Worm (Caenorhabditis elegans) whole organism, early embryonic: Measurements from ENCODE around the gene C14C10.2.

Experiments
- B0310.2 ChIP-seq: sonication (generic microtip); optimal IDR thresholded peaks from 2 replicates; lab custom pipeline; 2016; ENCODE audit warnings: mild to moderate bottlenecking, missing genetic modification characterization, missing compliant biosample characterization
- F13C5.2 ChIP-seq: sonication (generic microtip); optimal IDR thresholded peaks from 2 replicates; lab custom pipeline; 2017; ENCODE audit warnings: mild to moderate bottlenecking, missing genetic modification characterization, inconsistent platforms, missing compliant biosample characterization
- aly-1 ChIP-seq: sonication (generic microtip); optimal IDR thresholded peaks from 2 replicates; lab custom pipeline; 2016; ENCODE audit warnings: missing genetic modification characterization, missing compliant biosample characterization
- ama-1 ChIP-seq: fragments of 150-350 bp; optimal IDR thresholded peaks from 2 replicates; lab custom pipeline; 2014
- ceh-13 ChIP-seq: fragments of 200-800 bp; sonication (Bioruptor generic); optimal IDR thresholded peaks from 2 replicates; lab custom pipeline; 2018; ENCODE audit warnings: mild to moderate bottlenecking, missing genetic modification characterization, missing compliant biosample characterization
- ceh-36 ChIP-seq: sonication (generic microtip); optimal IDR thresholded peaks from 2 replicates; lab custom pipeline; 2016; ENCODE audit warnings: missing genetic modification characterization, inconsistent platforms, missing compliant biosample characterization
- ets-7 ChIP-seq: sonication (generic microtip); optimal IDR thresholded peaks from 2 replicates; lab custom pipeline; 2016; ENCODE audit warnings: missing genotype, missing genetic modification characterization, missing compliant biosample characterization
- flt-1 ChIP-seq: fragments of 200-800 bp; sonication (Bioruptor generic); IDR thresholded peaks from 2 replicates; pipeline ENCODE4 v1.3.6; 2022; ENCODE audit warnings: missing genetic modification characterization, missing compliant biosample characterization
- hmbx-1 ChIP-seq: sonication (generic microtip); optimal IDR thresholded peaks from 2 replicates; lab custom pipeline; 2016; ENCODE audit warnings: mild to moderate bottlenecking, missing genetic modification characterization, missing compliant biosample characterization
- hmg-4 ChIP-seq: fragments of 200-800 bp; sonication (Bioruptor generic); optimal IDR thresholded peaks from 2 replicates; lab custom pipeline; 2018; ENCODE audit warnings: mild to moderate bottlenecking, missing genetic modification characterization, missing compliant biosample characterization
- hnd-1 ChIP-seq: sonication (generic microtip); optimal IDR thresholded peaks from 2 replicates; lab custom pipeline; 2016; ENCODE audit warnings: missing genetic modification characterization, missing compliant biosample characterization
- pes-1 ChIP-seq: fragments of 200-800 bp; sonication (Bioruptor generic); IDR thresholded peaks from 2 replicates; pipeline ENCODE4 v1.3.6; 2022; ENCODE audit warnings: missing genetic modification reagents, missing genetic modification characterization, missing compliant biosample characterization
- scrt-1 ChIP-seq: fragments of 200-800 bp; sonication (Bioruptor generic); IDR thresholded peaks from 2 replicates; pipeline ENCODE4 v1.3.6; 2022; ENCODE audit warnings: missing genetic modification characterization, missing compliant biosample characterization
- sea-1 ChIP-seq: fragments of 200-800 bp; sonication (Bioruptor generic); conservative IDR thresholded peaks from 2 replicates; pipeline ENCODE4 v1.3.6; 2022; ENCODE audit warnings: missing genetic modification characterization, missing compliant biosample characterization
- tbx-11 ChIP-seq: fragments of 200-800 bp; sonication (Bioruptor generic); IDR thresholded peaks from 2 replicates; pipeline ENCODE4 v1.3.6; 2022; ENCODE audit warnings: missing genetic modification characterization, missing compliant biosample characterization
- tbx-37 ChIP-seq: fragments of 200-800 bp; sonication (Bioruptor generic); conservative IDR thresholded peaks from 2 replicates; pipeline ENCODE4 v1.3.6; 2022; ENCODE audit warnings: missing genetic modification reagents, missing genetic modification characterization, missing compliant biosample characterization
- tra-4 ChIP-seq: sonication (generic microtip); optimal IDR thresholded peaks from 2 replicates; lab custom pipeline; 2017; ENCODE audit warnings: missing genetic modification characterization, missing compliant biosample characterization

The C14C10.2 gene

DNA sequence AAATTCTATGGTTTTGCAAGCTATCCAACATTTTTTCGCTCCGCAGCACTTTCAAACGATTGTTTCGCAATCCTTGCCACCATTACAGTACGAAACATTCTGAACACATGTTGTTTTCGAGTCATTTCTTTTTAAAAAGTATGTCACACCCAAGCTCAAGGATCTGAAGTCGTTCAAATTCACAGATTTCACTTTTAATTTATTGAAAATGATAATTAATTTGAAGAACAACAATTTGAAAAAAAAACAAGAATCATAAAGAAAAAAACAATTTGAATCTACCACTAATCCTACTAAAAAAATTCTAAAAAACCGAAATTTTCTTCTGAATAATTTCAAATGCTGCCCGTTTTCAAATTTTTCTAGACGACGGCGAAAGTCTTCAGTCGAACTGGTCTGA, at the start of gene C14C10.2:
Gene C14C10.2 (minus strand): TSS at position 101 of the 400 bp plus-strand sequence.
- TF ChIP-seq F13C5.2 (tag; lab: Kevin White, UChicago): no peak
- TF ChIP-seq ceh-13 (GFP tag; lab: Kevin White, UChicago): no peak
- no peak for TF ChIP-seq B0310.2 (tag; lab: Kevin White, UChicago)
- no peak for TF ChIP-seq sea-1
- no peak for TF ChIP-seq tbx-37 (GFP tag; lab: Robert Waterston, UW)
- no peak for TF ChIP-seq ets-7 (tag; lab: Kevin White, UChicago)
- no peak for TF ChIP-seq hmg-4

DNA sequence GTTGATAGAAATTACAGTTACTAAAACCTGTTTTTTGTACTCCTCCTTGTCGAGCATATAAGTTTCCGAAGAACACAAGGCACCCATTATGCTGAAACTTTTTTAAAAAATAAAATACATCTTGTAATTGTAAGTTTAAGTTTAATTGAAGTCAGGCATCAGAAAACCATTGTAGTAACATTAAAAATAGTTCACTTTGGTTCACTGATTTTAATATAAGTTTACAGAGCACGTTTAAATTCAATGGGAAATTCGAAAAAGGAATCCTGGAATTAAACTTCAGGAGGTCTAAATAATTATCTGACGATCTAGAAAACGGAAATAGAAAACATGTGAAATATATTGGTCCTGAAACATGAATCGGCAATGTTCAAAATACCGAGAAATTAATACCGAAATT, 48.1 kb upstream of the C14C10.2 start, which contains the start of gene gpa-8:
Gene gpa-8 (minus strand): TSS at position 101 of the 400 bp plus-strand sequence.
- TF ChIP-seq scrt-1 (GFP tag; lab: Robert Waterston, UW) (no peak), B0310.2 (tag; lab: Kevin White, UChicago) (no peak), ama-1 (lab: Kevin White, UChicago) (no peak), tra-4 (tag; lab: Kevin White, UChicago) (no peak), sea-1 (no peak), ceh-36 (tag; lab: Kevin White, UChicago) (no peak), flt-1 (GFP tag; lab: Robert Waterston, UW) (no peak), hnd-1 (tag; lab: Kevin White, UChicago) (no peak)

DNA sequence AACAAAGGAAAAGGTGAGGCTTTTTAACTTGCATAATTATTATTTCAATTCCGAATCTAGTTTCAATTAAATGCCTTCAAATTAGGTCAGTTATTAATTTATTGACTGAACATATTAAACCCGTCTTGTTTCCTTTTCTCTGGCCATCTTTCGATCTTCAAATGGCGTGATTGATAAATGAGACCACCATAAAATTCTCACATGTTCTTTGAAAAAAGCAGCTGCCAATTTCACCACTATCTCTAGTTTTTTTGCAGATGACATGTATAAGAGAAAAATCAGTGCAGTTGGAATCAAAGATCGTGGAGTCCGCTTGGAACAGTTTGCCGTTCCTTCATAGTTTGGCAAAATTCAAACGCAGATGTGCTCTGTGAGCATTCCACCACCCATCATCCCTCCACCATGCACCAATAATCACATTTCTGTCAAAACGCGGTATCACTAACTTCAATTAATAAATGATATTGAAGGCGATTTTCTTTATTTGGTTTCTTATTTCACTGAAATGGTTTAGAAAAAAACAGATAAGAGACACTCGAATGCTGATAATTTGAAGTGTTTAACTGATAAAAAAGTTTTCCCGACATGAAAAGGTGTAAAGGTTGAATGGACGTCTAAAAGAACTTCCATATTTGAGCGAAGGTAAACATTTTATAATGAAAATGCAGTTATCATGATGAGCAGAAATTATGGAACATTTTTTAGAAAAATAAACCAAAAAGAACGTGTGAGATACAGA, 45.7 kb upstream of the C14C10.2 start:
- TF ChIP-seq tra-4 (tag; lab: Kevin White, UChicago): no peak
- no peak for TF ChIP-seq hmg-4
- no peak for TF ChIP-seq tbx-37 (GFP tag; lab: Robert Waterston, UW)
- TF ChIP-seq hnd-1 (tag; lab: Kevin White, UChicago): no peak
- no peak for TF ChIP-seq hmbx-1
- no peak for TF ChIP-seq ets-7 (tag; lab: Kevin White, UChicago)
- no peak for TF ChIP-seq pes-1 (GFP tag; lab: Robert Waterston, UW)
- TF ChIP-seq F13C5.2 (tag; lab: Kevin White, UChicago): no peak
- TF ChIP-seq flt-1 (GFP tag; lab: Robert Waterston, UW): no peak
- TF ChIP-seq sea-1: no peak
- no peak for TF ChIP-seq tbx-11
- TF ChIP-seq scrt-1 (GFP tag; lab: Robert Waterston, UW): no peak

DNA sequence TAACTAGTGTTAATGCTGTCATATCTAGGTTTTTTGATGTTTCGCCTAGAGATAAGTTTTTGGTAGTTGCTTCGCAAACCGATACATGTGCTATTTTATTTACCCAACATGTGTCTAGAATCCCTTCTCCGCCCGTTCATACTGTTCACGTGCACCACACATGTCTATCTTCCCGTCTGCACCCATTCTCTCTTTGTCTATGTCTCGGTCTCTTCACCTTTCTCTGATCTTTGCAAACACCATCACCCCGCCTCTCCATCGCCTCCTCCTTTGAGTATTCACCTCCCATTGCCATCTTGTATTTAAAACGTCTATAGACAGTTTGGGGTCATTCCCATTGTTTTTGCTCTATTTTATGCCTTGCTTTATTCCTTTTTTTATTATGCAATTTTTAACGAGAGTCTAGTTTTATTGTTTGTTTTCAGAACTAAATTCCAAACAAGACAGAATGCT, 45.0 kb upstream of the C14C10.2 start, which contains the start of gene F56H9.2:
Gene F56H9.2 (plus strand): TSS at position 426 of the 453 bp plus-strand sequence.
- TF ChIP-seq ama-1 (lab: Kevin White, UChicago) (no peak), pes-1 (GFP tag; lab: Robert Waterston, UW) (no peak), B0310.2 (tag; lab: Kevin White, UChicago) (no peak), tbx-11 (no peak), tbx-37 (GFP tag; lab: Robert Waterston, UW) (no peak), flt-1 (GFP tag; lab: Robert Waterston, UW) (no peak), scrt-1 (GFP tag; lab: Robert Waterston, UW) (no peak), F13C5.2 (tag; lab: Kevin White, UChicago) (no peak)

DNA sequence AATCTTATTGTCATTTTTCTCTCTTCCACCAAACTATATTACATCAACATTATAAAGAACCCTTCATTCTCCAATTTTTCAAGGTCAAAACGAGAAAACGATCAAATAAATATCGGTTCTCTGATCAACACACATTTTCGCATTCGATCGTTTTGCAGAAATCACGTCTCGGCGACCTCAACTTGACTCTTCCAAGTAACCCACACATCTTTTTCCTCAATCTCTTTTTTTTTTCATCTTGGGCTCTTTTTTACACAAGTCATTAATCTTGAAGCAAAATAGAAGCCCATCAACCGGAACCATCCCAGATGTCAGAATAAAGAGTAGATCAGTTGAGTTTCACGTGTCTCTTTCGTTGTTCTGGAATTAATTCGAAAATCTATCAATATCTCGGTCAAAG, 44.0 kb upstream of the C14C10.2 start:
- TF ChIP-seq ceh-36 (tag; lab: Kevin White, UChicago): no peak
- TF ChIP-seq tra-4 (tag; lab: Kevin White, UChicago): no peak
- no peak for TF ChIP-seq tbx-11
- no peak for TF ChIP-seq flt-1 (GFP tag; lab: Robert Waterston, UW)
- TF ChIP-seq B0310.2 (tag; lab: Kevin White, UChicago): no peak
- no peak for TF ChIP-seq pes-1 (GFP tag; lab: Robert Waterston, UW)
- no peak for TF ChIP-seq ets-7 (tag; lab: Kevin White, UChicago)
- TF ChIP-seq hmg-4: no peak
- no peak for TF ChIP-seq aly-1 (tag; lab: Kevin White, UChicago)
- no peak for TF ChIP-seq scrt-1 (GFP tag; lab: Robert Waterston, UW)
- no peak for TF ChIP-seq sea-1
- TF ChIP-seq ceh-13 (GFP tag; lab: Kevin White, UChicago): no peak
- no peak for TF ChIP-seq hnd-1 (tag; lab: Kevin White, UChicago)
- no peak for TF ChIP-seq F13C5.2 (tag; lab: Kevin White, UChicago)
- TF ChIP-seq tbx-37 (GFP tag; lab: Robert Waterston, UW): no peak
- TF ChIP-seq hmbx-1: no peak

DNA sequence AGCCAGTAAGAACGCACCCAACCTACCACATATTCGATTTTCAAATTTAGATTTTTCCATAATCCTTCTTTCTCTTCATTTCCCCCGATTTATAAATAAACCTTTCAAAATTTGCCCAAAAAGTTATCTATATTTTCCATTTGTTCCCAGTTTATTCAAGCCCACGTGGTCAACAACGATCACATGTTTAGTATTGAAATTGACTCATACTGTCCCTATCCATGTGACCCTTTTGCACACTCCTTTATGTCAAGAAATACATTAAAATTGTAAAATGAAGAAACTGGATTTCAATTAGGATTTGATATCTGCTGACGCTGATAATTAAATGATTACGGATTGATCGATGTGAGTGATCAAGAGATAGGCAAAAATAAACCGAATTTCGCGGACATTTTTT, 42.9 kb upstream of the C14C10.2 start:
- TF ChIP-seq tbx-37 (GFP tag; lab: Robert Waterston, UW): no peak
- TF ChIP-seq ets-7 (tag; lab: Kevin White, UChicago): no peak
- no peak for TF ChIP-seq ceh-36 (tag; lab: Kevin White, UChicago)
- no peak for TF ChIP-seq ama-1 (lab: Kevin White, UChicago)
- TF ChIP-seq flt-1 (GFP tag; lab: Robert Waterston, UW): no peak
- no peak for TF ChIP-seq hmg-4
- TF ChIP-seq ceh-13 (GFP tag; lab: Kevin White, UChicago): no peak
- TF ChIP-seq hmbx-1: no peak
- TF ChIP-seq scrt-1 (GFP tag; lab: Robert Waterston, UW): no peak
- TF ChIP-seq B0310.2 (tag; lab: Kevin White, UChicago): no peak
- TF ChIP-seq aly-1 (tag; lab: Kevin White, UChicago): no peak
- TF ChIP-seq sea-1: no peak
- no peak for TF ChIP-seq F13C5.2 (tag; lab: Kevin White, UChicago)
- no peak for TF ChIP-seq hnd-1 (tag; lab: Kevin White, UChicago)
- TF ChIP-seq pes-1 (GFP tag; lab: Robert Waterston, UW): no peak
- no peak for TF ChIP-seq tbx-11
- TF ChIP-seq tra-4 (tag; lab: Kevin White, UChicago): no peak

DNA sequence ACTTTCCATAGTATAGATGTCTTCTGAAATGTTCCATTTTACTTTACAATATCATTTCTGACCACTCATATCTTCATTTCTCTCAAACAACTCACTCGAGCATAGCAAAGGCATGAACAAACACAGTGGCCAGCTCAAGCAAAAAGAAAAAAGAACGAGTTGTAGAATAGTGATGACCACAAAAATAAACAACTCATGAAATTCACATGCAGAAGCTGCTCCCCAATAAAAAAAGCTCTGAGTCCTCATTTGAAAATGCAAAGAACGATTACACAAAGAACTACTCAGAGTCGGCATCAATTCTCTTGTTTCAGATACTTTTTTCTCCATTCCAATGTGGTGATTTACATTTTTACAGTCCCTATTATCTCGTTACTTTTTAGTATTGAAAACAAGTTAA, 42.5 kb upstream of the C14C10.2 start:
- TF ChIP-seq hmg-4: no peak
- no peak for TF ChIP-seq tbx-11
- no peak for TF ChIP-seq pes-1 (GFP tag; lab: Robert Waterston, UW)
- no peak for TF ChIP-seq aly-1 (tag; lab: Kevin White, UChicago)
- no peak for TF ChIP-seq ets-7 (tag; lab: Kevin White, UChicago)
- TF ChIP-seq hnd-1 (tag; lab: Kevin White, UChicago): no peak
- no peak for TF ChIP-seq hmbx-1
